Fruit fly (Drosophila melanogaster): ENCODE data around the gene tral.
A peak's percentile ranks its signal among the peaks of the same experiment; 100 is the strongest.

tral gene

dm6 chr3L:12514762-12515215 is at the start of gene tral, which contains the start of gene sti:
TSS of gene tral (plus strand) at chr3L:12515059.
TSS of gene sti (minus strand) at chr3L:12514815.
- TF ChIP-seq h (GFP tag; optimal IDR thresholded peaks at IDR 0.05) (peak; percentile 93), br (GFP tag; optimal IDR thresholded peaks at IDR 0.05) (peak; percentile 94), dsf (GFP tag; optimal IDR thresholded peaks at IDR 0.05; ENCODE audit: borderline replicate concordance) (peak; percentile 68), Dfd (GFP tag; optimal IDR thresholded peaks at IDR 0.05) (no peak), Abd-B (GFP tag; optimal IDR thresholded peaks at IDR 0.05) (no peak), foxo (GFP tag; optimal IDR thresholded peaks at IDR 0.05) (peak; percentile 5 to 93), dmrt93B (GFP tag; optimal IDR thresholded peaks at IDR 0.05) (peak; percentile 77), Dif (GFP tag; optimal IDR thresholded peaks at IDR 0.05; ENCODE audit: partially characterized antibody) (no peak), Rel (GFP tag; optimal IDR thresholded peaks at IDR 0.05) (peak; percentile 23), Rel (tag; optimal IDR thresholded peaks at IDR 0.05) (peak; percentile 50), psq (GFP tag; optimal IDR thresholded peaks at IDR 0.05) (peak; percentile 79), fru (GFP tag; optimal IDR thresholded peaks at IDR 0.05) (peak; percentile 90), sage (GFP tag; optimal IDR thresholded peaks at IDR 0.05) (no peak), lola (GFP tag; optimal IDR thresholded peaks at IDR 0.05) (no peak), usp (GFP tag; optimal IDR thresholded peaks at IDR 0.05) (no peak), brk (GFP tag; optimal IDR thresholded peaks at IDR 0.05) (no peak), woc (GFP tag; optimal IDR thresholded peaks at IDR 0.05) (peak; percentile 58), jim (GFP tag; optimal IDR thresholded peaks at IDR 0.05) (peak; percentile 30), CG32264 (GFP tag; optimal IDR thresholded peaks at IDR 0.05) (peak; percentile 77), Mio (GFP tag; optimal IDR thresholded peaks at IDR 0.05) (no peak), dl (GFP tag; optimal IDR thresholded peaks at IDR 0.05; ENCODE audit: insufficient read depth in 1 of 2, partially characterized antibody in 2 of 2) (no peak), HLH106 (tag; optimal IDR thresholded peaks at IDR 0.05) (peak; percentile 85), ey (GFP tag; optimal IDR thresholded peaks at IDR 0.05) (peak; percentile 90), GATAd (GFP tag; optimal IDR thresholded peaks at IDR 0.05) (peak; percentile 74), Jra (GFP tag; optimal IDR thresholded peaks at IDR 0.05) (peak; percentile 91), Vsx2 (GFP tag; optimal IDR thresholded peaks at IDR 0.05; ENCODE audit: partially characterized antibody) (no peak), Sp1 (GFP tag; optimal IDR thresholded peaks at IDR 0.05) (peak; percentile 80), CrebA (GFP tag; optimal IDR thresholded peaks at IDR 0.05; ENCODE audit: borderline replicate concordance) (no peak), rgr (GFP tag; optimal IDR thresholded peaks at IDR 0.05) (peak; percentile 90), Myc (optimal IDR thresholded peaks at IDR 0.05) (peak; percentile 80), CG9705 (GFP tag; optimal IDR thresholded peaks at IDR 0.05) (peak; percentile 86), Hr78 (GFP tag; optimal IDR thresholded peaks at IDR 0.05) (no peak), OdsH (GFP tag; optimal IDR thresholded peaks at IDR 0.05) (peak; percentile 83), tai (GFP tag; optimal IDR thresholded peaks at IDR 0.05) (no peak), N (GFP tag; optimal IDR thresholded peaks at IDR 0.05) (no peak), sv (GFP tag; optimal IDR thresholded peaks at IDR 0.05) (peak; percentile 93), pan (optimal IDR thresholded peaks at IDR 0.05) (no peak), Hr83 (GFP tag; optimal IDR thresholded peaks at IDR 0.05; ENCODE audit: poor library complexity, severe bottlenecking) (peak; percentile 72), Hnf4 (GFP tag; optimal IDR thresholded peaks at IDR 0.05) (peak; percentile 94)

- TF ChIP-seq jim (GFP tag; optimal IDR thresholded peaks at IDR 0.05) (no peak), HLH106 (tag; optimal IDR thresholded peaks at IDR 0.05) (peak; percentile 49), dmrt93B (GFP tag; optimal IDR thresholded peaks at IDR 0.05) (no peak), br (GFP tag; optimal IDR thresholded peaks at IDR 0.05) (no peak), woc (GFP tag; optimal IDR thresholded peaks at IDR 0.05) (no peak), fru (GFP tag; optimal IDR thresholded peaks at IDR 0.05) (peak; percentile 32)
These were observed 49.6 kb upstream of the tral start for dm6 chr3L:12465229-12465628.

DNA sequence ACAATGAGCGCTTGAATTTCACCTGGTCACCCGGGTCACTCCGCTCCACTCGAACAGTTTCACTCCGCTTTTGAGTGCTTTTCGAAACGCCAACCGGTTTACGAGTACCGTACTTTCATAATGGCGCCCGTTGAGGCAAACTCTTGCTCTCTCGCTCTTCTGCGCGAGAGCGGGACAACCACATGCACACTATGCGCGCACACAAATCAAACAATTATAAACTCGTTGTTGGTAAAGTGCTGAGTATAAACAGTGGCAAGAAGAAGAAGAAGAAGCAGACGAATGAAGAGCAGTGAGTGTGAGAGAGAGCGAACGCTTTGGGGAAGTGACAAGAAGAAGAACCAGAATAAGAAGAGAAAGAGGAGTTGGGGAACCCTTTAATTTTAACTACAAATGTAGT is 46.8 kb upstream of the tral start, which contains the start of gene eyg:
Gene eyg, minus strand, starts transcription at position 6 of the 400 bp plus-strand sequence.
- TF ChIP-seq brk (GFP tag; optimal IDR thresholded peaks at IDR 0.05) (peak; percentile 15), Mio (GFP tag; optimal IDR thresholded peaks at IDR 0.05) (no peak), Vsx2 (GFP tag; optimal IDR thresholded peaks at IDR 0.05; ENCODE audit: partially characterized antibody) (peak; percentile 95), Rel (GFP tag; optimal IDR thresholded peaks at IDR 0.05) (no peak), Rel (tag; optimal IDR thresholded peaks at IDR 0.05) (peak; percentile 24), Hr83 (GFP tag; optimal IDR thresholded peaks at IDR 0.05; ENCODE audit: poor library complexity, severe bottlenecking) (peak; percentile 57), rgr (GFP tag; optimal IDR thresholded peaks at IDR 0.05) (no peak), Hr78 (GFP tag; optimal IDR thresholded peaks at IDR 0.05) (no peak), Hnf4 (GFP tag; optimal IDR thresholded peaks at IDR 0.05) (peak; percentile 23), HLH106 (tag; optimal IDR thresholded peaks at IDR 0.05) (no peak), br (GFP tag; optimal IDR thresholded peaks at IDR 0.05) (peak; percentile 6), fru (GFP tag; optimal IDR thresholded peaks at IDR 0.05) (peak; percentile 1), Dif (GFP tag; optimal IDR thresholded peaks at IDR 0.05; ENCODE audit: partially characterized antibody) (peak; percentile 66), CrebA (GFP tag; optimal IDR thresholded peaks at IDR 0.05; ENCODE audit: borderline replicate concordance) (no peak), sv (GFP tag; optimal IDR thresholded peaks at IDR 0.05) (no peak), dl (GFP tag; optimal IDR thresholded peaks at IDR 0.05; ENCODE audit: insufficient read depth in 1 of 2, partially characterized antibody in 2 of 2) (peak in 1 of 2 experiments; percentile 57), Jra (GFP tag; optimal IDR thresholded peaks at IDR 0.05) (no peak), ey (GFP tag; optimal IDR thresholded peaks at IDR 0.05) (no peak), h (GFP tag; optimal IDR thresholded peaks at IDR 0.05) (peak; percentile 46), psq (GFP tag; optimal IDR thresholded peaks at IDR 0.05) (peak; percentile 84)
